Fruit fly (Drosophila melanogaster): Measurements from ENCODE around the gene CG11756.

dm6 chrX:11322659-11323058 is 25.3 kb upstream of the CG11756 start:
- no peak for TF ChIP-seq CG32121 (GFP tag; IDR thresholded peaks at IDR 0.05)
- no peak for TF ChIP-seq CG8159 (tag; optimal IDR thresholded peaks at IDR 0.05)
- TF ChIP-seq CG14655 (GFP tag; optimal IDR thresholded peaks at IDR 0.05) = no peak
- no peak for TF ChIP-seq Pif1A (GFP tag; optimal IDR thresholded peaks at IDR 0.05)
- no peak for TF ChIP-seq EcR (GFP tag; optimal IDR thresholded peaks at IDR 0.05)

Measured in whole organism, pupa.